Worm (Caenorhabditis elegans) whole organism, young adult: ENCODE data around the gene arl-8.

ENCODE experiments used
- B0019.2 ChIP-seq: fragments of 200-800 bp; sonication (Bioruptor generic); conservative IDR thresholded peaks from 2 replicates; pipeline ENCODE4 v1.3.6; 2022; ENCODE audit warnings: missing genetic modification reagents, missing genetic modification characterization, missing compliant biosample characterization
- B0336.3 ChIP-seq: fragments of 200-800 bp; sonication (Bioruptor generic); IDR thresholded peaks from 2 replicates; pipeline ENCODE4 v1.3.6; 2022; ENCODE audit warnings: missing genetic modification characterization, missing compliant biosample characterization
- F10E7.11 ChIP-seq: sonication (generic microtip); optimal IDR thresholded peaks from 2 replicates; lab custom pipeline; 2017; ENCODE audit warnings: mild to moderate bottlenecking, missing genetic modification characterization, moderate library complexity, missing compliant biosample characterization
- F23B12.7 ChIP-seq: sonication (generic microtip); optimal IDR thresholded peaks from 2 replicates; lab custom pipeline; 2017; ENCODE audit warnings: missing genetic modification characterization, mild to moderate bottlenecking, missing compliant biosample characterization, antibody characterized with exemption, moderate library complexity; ENCODE audit not compliant: insufficient read depth
- F33H1.4 ChIP-seq: fragments of 200-800 bp; sonication (Bioruptor generic); IDR thresholded peaks from 2 replicates; pipeline ENCODE4 v1.3.6; 2022; ENCODE audit warnings: missing genetic modification reagents, missing genetic modification characterization, missing compliant biosample characterization
- F49E8.2 ChIP-seq: sonication (generic microtip); optimal IDR thresholded peaks from 3 replicates; lab custom pipeline; 2017; ENCODE audit warnings: missing genetic modification characterization, mild to moderate bottlenecking, missing compliant biosample characterization, antibody characterized with exemption, moderate library complexity; ENCODE audit not compliant: insufficient read depth
- F52B5.7 ChIP-seq: sonication (generic microtip); optimal IDR thresholded peaks from 2 replicates; lab custom pipeline; 2016; ENCODE audit warnings: mild to moderate bottlenecking, missing genetic modification characterization, missing compliant biosample characterization
- F55B11.4 ChIP-seq: sonication (generic microtip); optimal IDR thresholded peaks from 2 replicates; lab custom pipeline; 2016; ENCODE audit warnings: missing compliant biosample characterization, missing genetic modification characterization, borderline replicate concordance; ENCODE audit not compliant: insufficient read depth
- F57A8.1 ChIP-seq: fragments of 200-800 bp; sonication (Bioruptor generic); optimal IDR thresholded peaks from 2 replicates; lab custom pipeline; 2018; ENCODE audit warnings: mild to moderate bottlenecking, missing genetic modification characterization, moderate library complexity, missing compliant biosample characterization
- F57C9.4 ChIP-seq: sonication (generic microtip); optimal IDR thresholded peaks from 2 replicates; lab custom pipeline; 2017; ENCODE audit warnings: mild to moderate bottlenecking, missing genetic modification characterization, missing compliant biosample characterization
- T07F8.4 ChIP-seq: sonication (generic microtip); optimal IDR thresholded peaks from 2 replicates; lab custom pipeline; 2016; ENCODE audit warnings: mild to moderate bottlenecking, missing genetic modification characterization, moderate library complexity, missing compliant biosample characterization
- Y53G8AR.9 ChIP-seq: fragments of 200-800 bp; sonication (Bioruptor generic); conservative IDR thresholded peaks from 2 replicates; pipeline ENCODE4 v1.3.6; 2022; ENCODE audit warnings: missing genetic modification reagents, missing genetic modification characterization, missing compliant biosample characterization
- aptf-2 ChIP-seq: fragments of 200-800 bp; sonication (Bioruptor generic); conservative IDR thresholded peaks from 2 replicates; pipeline ENCODE4 v1.3.6; 2022; ENCODE audit warnings: missing genetic modification reagents, missing genetic modification characterization, missing compliant biosample characterization
- athp-1 ChIP-seq: sonication (generic microtip); optimal IDR thresholded peaks from 2 replicates; lab custom pipeline; 2017; ENCODE audit warnings: mild to moderate bottlenecking, missing genetic modification characterization, missing compliant biosample characterization
- attf-3 ChIP-seq: fragments of 200-800 bp; sonication (Bioruptor generic); conservative IDR thresholded peaks from 2 replicates; pipeline ENCODE4 v1.3.6; 2022; ENCODE audit warnings: missing genetic modification reagents, missing genetic modification characterization, missing compliant biosample characterization
- attf-6 ChIP-seq: fragments of 200-800 bp; sonication (Bioruptor generic); IDR thresholded peaks from 2 replicates; pipeline ENCODE4 v1.3.6; 2022; ENCODE audit warnings: missing genetic modification reagents, missing genetic modification characterization, missing compliant biosample characterization
- ccch-3 ChIP-seq: fragments of 200-800 bp; sonication (Bioruptor generic); optimal IDR thresholded peaks from 2 replicates; lab custom pipeline; 2018; ENCODE audit warnings: mild to moderate bottlenecking, missing genetic modification characterization, missing compliant biosample characterization
- ceh-91 ChIP-seq: fragments of 200-800 bp; sonication (Bioruptor generic); IDR thresholded peaks from 2 replicates; pipeline ENCODE4 v1.3.6; 2022; ENCODE audit warnings: missing genetic modification reagents, missing genetic modification characterization, missing compliant biosample characterization
- die-1 ChIP-seq: sonication (generic microtip); optimal IDR thresholded peaks from 2 replicates; lab custom pipeline; 2016; ENCODE audit warnings: missing genotype, mild to moderate bottlenecking, missing genetic modification characterization, missing compliant biosample characterization
- dpff-1 ChIP-seq: sonication (generic microtip); optimal IDR thresholded peaks from 2 replicates; lab custom pipeline; 2017; ENCODE audit warnings: mild to moderate bottlenecking, missing genetic modification characterization, missing compliant biosample characterization
- dpl-1 ChIP-seq: fragments of 150-350 bp; optimal IDR thresholded peaks from 2 replicates; lab custom pipeline; 2014; ENCODE audit warnings: missing biosample characterization, missing genetic modification reagents, missing genetic modification characterization
- efl-1 ChIP-seq: fragments of 150-350 bp; optimal IDR thresholded peaks from 2 replicates; lab custom pipeline; 2014; ENCODE audit warnings: missing biosample characterization, missing genetic modification reagents, missing genetic modification characterization
- ekl-4 ChIP-seq: fragments of 200-800 bp; sonication (Bioruptor generic); IDR thresholded peaks from 2 replicates; pipeline ENCODE4 v1.3.6; 2022; ENCODE audit warnings: missing genetic modification reagents, missing genetic modification characterization, missing compliant biosample characterization
- hlh-26 ChIP-seq: fragments of 200-800 bp; sonication (Bioruptor generic); conservative IDR thresholded peaks from 2 replicates; pipeline ENCODE4 v1.3.6; 2022; ENCODE audit warnings: missing genetic modification reagents, missing genetic modification characterization, missing compliant biosample characterization
- hmg-1.2 ChIP-seq: fragments of 200-800 bp; sonication (Bioruptor generic); IDR thresholded peaks from 2 replicates; pipeline ENCODE4 v1.3.6; 2022; ENCODE audit warnings: missing genetic modification reagents, missing genetic modification characterization, missing compliant biosample characterization
- hsf-1 ChIP-seq: fragments of 200-800 bp; sonication (Bioruptor generic); IDR thresholded peaks from 2 replicates; pipeline ENCODE4 v1.3.6; 2022; ENCODE audit warnings: missing genetic modification reagents, missing genetic modification characterization, missing compliant biosample characterization
- lag-1 ChIP-seq: fragments of 200-800 bp; sonication (Bioruptor generic); IDR thresholded peaks from 2 replicates; pipeline ENCODE4 v1.3.6; 2022; ENCODE audit warnings: missing genetic modification reagents, missing genetic modification characterization, missing compliant biosample characterization
- let-607 ChIP-seq, 2 experiments: fragments of 200-800 bp in 1 of 2; sonication (Bioruptor generic) in 1 of 2; sonication (generic microtip) in 1 of 2; optimal IDR thresholded peaks; 2 replicates each; lab custom pipeline; 2016 to 2018; ENCODE audit warnings: mild to moderate bottlenecking in 2 of 2, missing compliant biosample characterization in 2 of 2, missing genetic modification characterization in 2 of 2, moderate library complexity in 2 of 2, missing genotype in 1 of 2
- lir-1 ChIP-seq: fragments of 200-800 bp; sonication (Bioruptor generic); conservative IDR thresholded peaks from 2 replicates; pipeline ENCODE4 v1.3.6; 2022; ENCODE audit warnings: missing genetic modification reagents, missing genetic modification characterization, missing compliant biosample characterization
- lsl-1 ChIP-seq: fragments of 200-800 bp; sonication (Bioruptor generic); optimal IDR thresholded peaks from 2 replicates; lab custom pipeline; 2018; ENCODE audit warnings: mild to moderate bottlenecking, missing genetic modification characterization, moderate library complexity, missing compliant biosample characterization
- madf-10 ChIP-seq: sonication (generic microtip); optimal IDR thresholded peaks from 2 replicates; lab custom pipeline; 2016; ENCODE audit warnings: mild to moderate bottlenecking, missing genetic modification characterization, missing compliant biosample characterization
- madf-8 ChIP-seq: fragments of 200-800 bp; sonication (Bioruptor generic); conservative IDR thresholded peaks from 2 replicates; pipeline ENCODE4 v1.3.6; 2022; ENCODE audit warnings: missing genetic modification reagents, missing genetic modification characterization, missing compliant biosample characterization
- mcd-1 ChIP-seq: fragments of 200-800 bp; sonication (Bioruptor generic); IDR thresholded peaks from 2 replicates; pipeline ENCODE4 v1.3.6; 2022; ENCODE audit warnings: missing genetic modification reagents, missing genetic modification characterization, missing compliant biosample characterization
- nfya-1 ChIP-seq: sonication (generic microtip); optimal IDR thresholded peaks from 2 replicates; lab custom pipeline; 2017; ENCODE audit warnings: antibody characterized with exemption, missing compliant biosample characterization, missing genetic modification characterization, borderline replicate concordance; ENCODE audit not compliant: insufficient read depth
- rpc-1 ChIP-seq, 2 experiments: fragments of 150-350 bp in 1 of 2; sonication (generic microtip) in 1 of 2; optimal IDR thresholded peaks; 2 replicates each; lab custom pipeline; 2014 to 2018; ENCODE audit warnings: missing biosample characterization in 1 of 2, missing genetic modification characterization in 1 of 2, missing genetic modification reagents in 1 of 2, missing genotype in 1 of 2
- sdz-38 ChIP-seq: sonication (generic microtip); optimal IDR thresholded peaks from 2 replicates; lab custom pipeline; 2016; ENCODE audit warnings: missing genotype, missing genetic modification characterization, missing compliant biosample characterization
- sea-2 ChIP-seq: fragments of 200-800 bp; sonication (Bioruptor generic); IDR thresholded peaks from 2 replicates; pipeline ENCODE4 v1.3.6; 2022; ENCODE audit warnings: missing genetic modification characterization, missing compliant biosample characterization
- snpc-4 ChIP-seq, 5 experiments: fragments of 150-350 bp in 1 of 5; sonication (generic microtip) in 4 of 5; optimal IDR thresholded peaks; 2 replicates each; lab custom pipeline; 2014 to 2018; ENCODE audit warnings: missing genetic modification characterization in 5 of 5, missing biosample characterization in 3 of 5, antibody characterized with exemption in 2 of 5, mild to moderate bottlenecking in 2 of 5, missing compliant biosample characterization in 2 of 5, missing genotype in 2 of 5, moderate library complexity in 2 of 5, missing genetic modification reagents in 1 of 5
- tbp1 ChIP-seq: fragments of 200-800 bp; sonication (Bioruptor generic); optimal IDR thresholded peaks from 2 replicates; lab custom pipeline; 2018; ENCODE audit warnings: mild to moderate bottlenecking, missing genetic modification characterization, missing compliant biosample characterization
- tlf-1 ChIP-seq: fragments of 200-800 bp; sonication (Bioruptor generic); optimal IDR thresholded peaks from 2 replicates; lab custom pipeline; 2018; ENCODE audit warnings: mild to moderate bottlenecking, missing genetic modification characterization, missing compliant biosample characterization
- ztf-22 ChIP-seq: fragments of 200-800 bp; sonication (Bioruptor generic); optimal IDR thresholded peaks from 2 replicates; lab custom pipeline; 2018; ENCODE audit warnings: mild to moderate bottlenecking, missing genetic modification characterization, moderate library complexity, missing compliant biosample characterization
- ztf-25 ChIP-seq: fragments of 200-800 bp; sonication (Bioruptor generic); IDR thresholded peaks from 2 replicates; pipeline ENCODE4 v1.3.6; 2022; ENCODE audit warnings: missing genetic modification reagents, missing genetic modification characterization, missing compliant biosample characterization
- ztf-26 ChIP-seq: sonication (generic microtip); optimal IDR thresholded peaks from 2 replicates; lab custom pipeline; 2017; ENCODE audit warnings: missing genetic modification characterization, missing compliant biosample characterization
- ztf-28 ChIP-seq: fragments of 200-800 bp; sonication (Bioruptor generic); IDR thresholded peaks from 2 replicates; pipeline ENCODE4 v1.3.6; 2022; ENCODE audit warnings: missing genetic modification reagents, missing genetic modification characterization, missing compliant biosample characterization

Gene arl-8

ce11 chrIV:14825379-14825778 lies 27.4 kb downstream of the arl-8 start, which contains the start of gene rps-18:
Gene rps-18, plus strand, starts transcription at chrIV:14825679.
- no peak for TF ChIP-seq ztf-22
- TF ChIP-seq hsf-1 (GFP tag; lab: Robert Waterston, UW): no peak
- no peak for TF ChIP-seq F10E7.11
- TF ChIP-seq F23B12.7 (tag; lab: Kevin White, UChicago): no peak
- no peak for TF ChIP-seq sea-2 (GFP tag; lab: Robert Waterston, UW)
- TF ChIP-seq dpff-1: no peak
- no peak for TF ChIP-seq Y53G8AR.9
- no peak for TF ChIP-seq efl-1 (GFP tag; lab: Kevin White, UChicago)
- TF ChIP-seq F57A8.1 (GFP tag; lab: Kevin White, UChicago): no peak
- no peak for TF ChIP-seq ztf-26
- no peak for TF ChIP-seq B0019.2

DNA sequence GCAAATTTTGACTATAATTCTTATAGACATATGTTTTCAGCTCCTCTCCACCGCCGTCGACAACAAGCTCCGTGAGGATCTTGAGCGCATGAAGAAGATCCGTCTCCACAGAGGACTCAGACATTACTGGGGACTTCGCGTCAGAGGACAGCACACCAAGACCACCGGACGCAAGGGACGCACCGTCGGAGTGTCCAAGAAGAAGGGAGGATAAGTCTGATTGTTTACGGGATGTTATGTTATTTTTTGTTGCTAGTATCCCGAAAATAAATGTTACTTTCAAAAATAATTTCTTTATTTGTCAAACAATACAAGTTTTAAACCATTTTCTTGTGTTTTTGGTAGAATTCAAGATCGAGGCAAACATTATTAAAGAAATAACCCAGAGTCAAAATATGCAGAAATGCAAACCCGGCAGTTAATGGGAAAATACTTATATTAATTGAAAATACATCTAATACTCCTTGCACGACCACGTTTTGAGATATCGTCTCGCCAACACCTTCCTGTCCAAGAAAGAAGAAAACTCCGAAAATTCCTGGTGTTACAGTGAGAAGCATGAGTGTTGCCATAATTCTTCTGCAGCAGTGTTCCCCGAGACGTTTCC lies 28.3 kb downstream of the arl-8 start:
- no peak for TF ChIP-seq hmg-1.2 (GFP tag; lab: Robert Waterston, UW)
- no peak for TF ChIP-seq ekl-4 (GFP tag; lab: Robert Waterston, UW)
- no peak for TF ChIP-seq hlh-26 (GFP tag; lab: Robert Waterston, UW)
- no peak for TF ChIP-seq ztf-28 (GFP tag; lab: Robert Waterston, UW)
- TF ChIP-seq ztf-22: no peak
- TF ChIP-seq ztf-25: no peak
- TF ChIP-seq snpc-4 (GFP tag; optimal IDR thresholded peaks at IDR 0.05; lab: Kevin White, UChicago): peak; percentile 65
- TF ChIP-seq snpc-4 (tag; optimal IDR thresholded peaks at IDR 0.05; lab: Kevin White, UChicago): peak in 2 of 4 experiments; percentile 62 to 88
- no peak for TF ChIP-seq ccch-3 (GFP tag; lab: Kevin White, UChicago)
- TF ChIP-seq attf-6: peak; percentile 96
- no peak for TF ChIP-seq F52B5.7 (tag; lab: Kevin White, UChicago)
- no peak for TF ChIP-seq F23B12.7 (tag; lab: Kevin White, UChicago)
- TF ChIP-seq nfya-1: no peak
- no peak for TF ChIP-seq F55B11.4
- no peak for TF ChIP-seq madf-10
- TF ChIP-seq lir-1: no peak
- TF ChIP-seq dpl-1: no peak
- TF ChIP-seq B0336.3: peak; percentile 60; the same call in 1 of the 2 replicates
- no peak for TF ChIP-seq attf-3 (GFP tag; lab: Robert Waterston, UW)
- no peak for TF ChIP-seq let-607 (tag; optimal IDR thresholded peaks at IDR 0.05; lab: Kevin White, UChicago)
- TF ChIP-seq athp-1 (tag; lab: Kevin White, UChicago): no peak
- peak; percentile 38 for TF ChIP-seq tbp1 (GFP tag; lab: Kevin White, UChicago)
- no peak for TF ChIP-seq F57C9.4 (tag; lab: Kevin White, UChicago)
- no peak for TF ChIP-seq sdz-38 (tag; lab: Kevin White, UChicago)
- TF ChIP-seq sea-2 (GFP tag; lab: Robert Waterston, UW): no peak
- no peak for TF ChIP-seq F57A8.1 (GFP tag; lab: Kevin White, UChicago)
- no peak for TF ChIP-seq F49E8.2
- TF ChIP-seq ztf-26: no peak
- no peak for TF ChIP-seq mcd-1 (GFP tag; lab: Robert Waterston, UW)
- TF ChIP-seq F10E7.11: no peak

DNA sequence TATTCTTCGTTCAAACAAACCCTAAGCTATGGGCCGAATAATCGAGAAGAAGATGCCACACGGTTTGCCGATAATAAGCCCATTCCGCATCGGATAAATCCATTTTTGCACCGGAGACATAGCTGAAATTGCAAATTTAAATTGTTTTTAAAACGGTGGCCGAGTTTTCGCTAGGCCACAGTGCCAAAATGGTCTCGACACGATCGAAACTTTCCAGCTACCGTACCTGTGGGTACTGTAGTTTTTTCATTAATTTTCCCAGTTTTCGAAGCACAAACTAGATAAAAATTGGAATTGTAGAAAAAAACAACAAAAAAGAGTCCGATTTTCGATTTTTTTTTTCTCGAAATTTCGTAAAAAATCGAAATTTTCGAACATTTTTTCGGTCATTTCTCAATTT lies 30.3 kb downstream of the arl-8 start:
- TF ChIP-seq attf-6: 0 out of 2 replicates have a peak, but pooled peaks have one; percentile 44
- TF ChIP-seq lsl-1 (GFP tag; lab: Kevin White, UChicago): peak; percentile 60
- no peak for TF ChIP-seq rpc-1 (optimal IDR thresholded peaks at IDR 0.05; lab: Kevin White, UChicago)
- no peak for TF ChIP-seq rpc-1 (tag; optimal IDR thresholded peaks at IDR 0.05; lab: Kevin White, UChicago)
- TF ChIP-seq ccch-3 (GFP tag; lab: Kevin White, UChicago): no peak
- TF ChIP-seq lag-1 (GFP tag; lab: Robert Waterston, UW): no peak
- TF ChIP-seq tlf-1 (GFP tag; lab: Kevin White, UChicago): no peak
- TF ChIP-seq madf-8 (GFP tag; lab: Robert Waterston, UW): no peak
- TF ChIP-seq F33H1.4 (GFP tag; lab: Robert Waterston, UW): peak; percentile 37
- TF ChIP-seq ceh-91 (GFP tag; lab: Robert Waterston, UW): no peak
- TF ChIP-seq T07F8.4: no peak
- TF ChIP-seq F10E7.11: no peak
- no peak for TF ChIP-seq snpc-4 (GFP tag; optimal IDR thresholded peaks at IDR 0.05; lab: Kevin White, UChicago)
- peak in 1 of 4 experiments; percentile 61 for TF ChIP-seq snpc-4 (tag; optimal IDR thresholded peaks at IDR 0.05; lab: Kevin White, UChicago)
- no peak for TF ChIP-seq sdz-38 (tag; lab: Kevin White, UChicago)
- no peak for TF ChIP-seq aptf-2
- TF ChIP-seq die-1 (tag; lab: Kevin White, UChicago): no peak
